Fruit fly (Drosophila melanogaster) whole organism: ENCODE results near the gene NimC2.

ENCODE experiments used
- CG8478 ChIP-seq: fragments of >200 bp; optimal IDR thresholded peaks from 2 replicates; lab custom pipeline; 2018; ENCODE audit warnings: inconsistent platforms
- Dll ChIP-seq: fragments of >200 bp; optimal IDR thresholded peaks from 2 replicates; lab custom pipeline; 2017
- EcR ChIP-seq, 2 experiments: fragments of >200 bp; optimal IDR thresholded peaks; 2 replicates each; lab custom pipeline; 2017; ENCODE audit warnings: missing biosample characterization in 2 of 2, missing genetic modification characterization in 2 of 2, missing genetic modification reagents in 2 of 2
- pan ChIP-seq: fragments of >200 bp; optimal IDR thresholded peaks from 2 replicates; lab custom pipeline; 2017
- psq ChIP-seq: fragments of >200 bp; optimal IDR thresholded peaks from 2 replicates; lab custom pipeline; 2017

DNA sequence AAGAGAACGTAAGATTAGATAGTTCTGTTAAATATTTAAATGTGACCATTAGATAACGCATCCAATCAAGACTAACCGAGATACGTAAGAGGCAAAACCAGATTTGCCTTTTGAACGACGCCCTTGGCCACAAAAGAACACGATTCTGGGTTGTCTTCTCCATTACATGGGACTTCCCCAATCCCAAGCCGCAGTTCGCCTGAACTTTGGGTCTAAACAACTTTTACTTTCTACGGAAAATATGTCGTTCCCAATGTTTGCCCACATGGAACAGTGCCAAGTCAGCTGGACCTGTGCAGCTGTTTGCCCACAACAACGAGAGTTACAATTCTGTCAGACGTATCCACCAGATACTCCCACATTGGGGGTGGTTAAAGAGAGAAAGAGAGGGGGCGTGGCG is 30.1 kb upstream of the NimC2 start:
- TF ChIP-seq CG8478 (lab: Kevin White, UChicago) (no peak), pan (lab: Kevin White, UChicago) (no peak), Dll (no peak), psq (lab: Kevin White, UChicago) (no peak), EcR (GFP tag; optimal IDR thresholded peaks at IDR 0.05; lab: Kevin White, UChicago) (no peak)
